Worm (Caenorhabditis elegans): ENCODE measurements around the gene pro-3.
"Not testable (repeated sequence)": the region's sequence is repeated elsewhere in the genome, so short reads cannot be mapped to it uniquely, and the experiment has no call there.

DNA sequence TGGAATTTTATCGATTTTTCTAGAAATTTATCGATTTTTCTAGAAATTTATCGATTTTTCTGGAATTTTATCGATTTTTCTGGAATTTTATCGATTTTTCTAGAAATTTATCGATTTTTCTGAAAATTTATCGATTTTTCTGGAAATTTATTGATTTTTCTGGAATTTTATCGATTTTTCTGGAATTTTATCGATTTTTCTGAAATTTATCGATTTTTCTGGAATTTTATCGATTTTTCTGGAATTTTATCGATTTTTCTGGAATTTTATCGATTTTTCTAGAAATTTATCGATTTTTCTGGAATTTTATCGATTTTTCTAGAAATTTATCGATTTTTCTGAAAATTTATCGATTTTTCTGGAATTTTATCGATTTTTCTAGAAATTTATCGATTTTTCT is 4.6 kb downstream of the pro-3 start:
- TF ChIP-seq unc-42, odd-2, rnt-1, pha-4 (tag; optimal IDR thresholded peaks at IDR 0.05): not testable (repeated sequence)
